Fruit fly (Drosophila melanogaster) whole organism, embryonic: Measurements from ENCODE around the gene rasp.

Experiments used
- CG10654 ChIP-seq: fragments of 200-800 bp; sonication (Bioruptor generic); optimal IDR thresholded peaks from 2 replicates; lab custom pipeline; 2016; ENCODE audit warnings: missing biosample characterization, missing genetic modification characterization
- CG12219 ChIP-seq: fragments of 200-800 bp; sonication (Bioruptor generic); optimal IDR thresholded peaks from 3 replicates; lab custom pipeline; 2018; ENCODE audit warnings: missing biosample characterization, mild to moderate bottlenecking, missing genetic modification characterization
- CG12299 ChIP-seq: fragments of 200-800 bp; sonication (Bioruptor generic); optimal IDR thresholded peaks from 2 replicates; lab custom pipeline; 2018; ENCODE audit warnings: missing biosample characterization, mild to moderate bottlenecking, missing genetic modification characterization
- CG12744 ChIP-seq: fragments of 200-800 bp; sonication (Bioruptor generic); optimal IDR thresholded peaks from 2 replicates; lab custom pipeline; 2016; ENCODE audit warnings: missing biosample characterization, missing genetic modification characterization
- CG14050 ChIP-seq: fragments of 200-800 bp; sonication (Bioruptor generic); IDR thresholded peaks from 3 replicates; pipeline ENCODE4 v1.3.6; 2022; ENCODE audit warnings: missing biosample characterization, missing genetic modification characterization
- CG15696 ChIP-seq: fragments of 200-800 bp; sonication (Bioruptor generic); optimal IDR thresholded peaks from 2 replicates; lab custom pipeline; 2019; ENCODE audit warnings: missing biosample characterization, mild to moderate bottlenecking, missing genetic modification characterization, moderate library complexity
- CG17612 ChIP-seq: fragments of 200-800 bp; sonication (Bioruptor generic); IDR thresholded peaks from 2 replicates; pipeline ENCODE4 v1.3.6; 2022; ENCODE audit warnings: missing biosample characterization, missing genetic modification characterization
- CG1832 ChIP-seq: fragments of 200-800 bp; sonication (Bioruptor generic); optimal IDR thresholded peaks from 2 replicates; lab custom pipeline; 2017; ENCODE audit warnings: missing biosample characterization, mild to moderate bottlenecking, missing genetic modification characterization, inconsistent platforms
- CG2129 ChIP-seq: fragments of 200-800 bp; sonication (Bioruptor generic); IDR thresholded peaks from 2 replicates; pipeline ENCODE4 v1.3.6; 2022; ENCODE audit warnings: missing biosample characterization, missing genetic modification characterization; ENCODE audit not compliant: partially characterized antibody
- CG2678 ChIP-seq: fragments of 200-800 bp; sonication (Bioruptor generic); optimal IDR thresholded peaks from 3 replicates; lab custom pipeline; 2019; ENCODE audit warnings: missing biosample characterization, mild to moderate bottlenecking, missing genetic modification characterization, moderate library complexity
- CG3847 ChIP-seq: fragments of 200-800 bp; sonication (Bioruptor generic); IDR thresholded peaks from 2 replicates; pipeline ENCODE4 v1.3.6; 2022; ENCODE audit warnings: missing biosample characterization, missing genetic modification characterization
- CG6813 ChIP-seq: fragments of 200-800 bp; sonication (Bioruptor generic); optimal IDR thresholded peaks from 2 replicates; lab custom pipeline; 2017; ENCODE audit warnings: missing biosample characterization, missing genetic modification characterization, mild to moderate bottlenecking, moderate library complexity, missing genetic modification reagents
- Camta ChIP-seq: fragments of 200-800 bp; sonication (Bioruptor generic); optimal IDR thresholded peaks from 2 replicates; lab custom pipeline; 2016; ENCODE audit warnings: missing biosample characterization, missing genetic modification characterization
- Chrac-16 ChIP-seq: fragments of 200-800 bp; sonication (Bioruptor generic); optimal IDR thresholded peaks from 3 replicates; lab custom pipeline; 2016; ENCODE audit warnings: missing biosample characterization, missing genetic modification characterization
- Doc2 ChIP-seq: fragments of 200-800 bp; sonication (Bioruptor generic); IDR thresholded peaks from 2 replicates; pipeline ENCODE4 v1.3.6; 2022; ENCODE audit warnings: missing biosample characterization, missing genetic modification characterization
- Elba2 ChIP-seq: fragments of 200-800 bp; sonication (Bioruptor generic); optimal IDR thresholded peaks from 3 replicates; lab custom pipeline; 2016; ENCODE audit warnings: missing biosample characterization, missing genetic modification characterization
- Ets65A ChIP-seq: fragments of 200-800 bp; sonication (Bioruptor generic); peaks from one replicate; lab custom pipeline; 2016; ENCODE audit warnings: missing biosample characterization, missing genetic modification characterization
- HHEX ChIP-seq: fragments of 200-800 bp; sonication (Bioruptor generic); optimal IDR thresholded peaks from 3 replicates; lab custom pipeline; 2017; ENCODE audit warnings: missing biosample characterization, mild to moderate bottlenecking, missing genetic modification characterization, missing genetic modification reagents
- Hsf ChIP-seq: fragments of 200-800 bp; sonication (Bioruptor generic); optimal IDR thresholded peaks from 3 replicates; lab custom pipeline; 2016; ENCODE audit warnings: missing biosample characterization, missing genetic modification characterization
- MTF-1 ChIP-seq: fragments of 200-800 bp; sonication (Bioruptor generic); optimal IDR thresholded peaks from 2 replicates; lab custom pipeline; 2018; ENCODE audit warnings: missing biosample characterization, mild to moderate bottlenecking, missing genetic modification characterization, borderline replicate concordance
- Med ChIP-seq: fragments of 200-800 bp; sonication (Bioruptor generic); peaks from one replicate; lab custom pipeline; 2016; ENCODE audit warnings: missing biosample characterization, missing genetic modification characterization, mild to moderate bottlenecking, inconsistent platforms, moderate library complexity
- Nf-YC ChIP-seq: fragments of 200-800 bp; optimal IDR thresholded peaks from 3 replicates; lab custom pipeline; 2019; ENCODE audit warnings: missing biosample characterization, mild to moderate bottlenecking, missing genetic modification characterization, moderate library complexity
- YL-1 ChIP-seq: fragments of 200-800 bp; sonication (Bioruptor generic); optimal IDR thresholded peaks from 3 replicates; lab custom pipeline; 2017; ENCODE audit warnings: missing biosample characterization, mild to moderate bottlenecking, missing genetic modification characterization
- aop ChIP-seq: fragments of 200-800 bp; sonication (Bioruptor generic); IDR thresholded peaks from 2 replicates; pipeline ENCODE4 v1.3.6; 2022; ENCODE audit warnings: missing biosample characterization, missing genetic modification characterization
- ase ChIP-seq: fragments of 200-800 bp; sonication (Bioruptor generic); IDR thresholded peaks from 3 replicates; pipeline ENCODE4 v1.3.6; 2022; ENCODE audit warnings: missing biosample characterization, missing genetic modification characterization
- az2 ChIP-seq: fragments of 200-800 bp; sonication (Bioruptor generic); optimal IDR thresholded peaks from 3 replicates; lab custom pipeline; 2016; ENCODE audit warnings: missing biosample characterization, missing genetic modification characterization
- chif ChIP-seq, 2 experiments: fragments of 200-800 bp; sonication (Bioruptor generic); optimal IDR thresholded peaks; 3 replicates each; lab custom pipeline; 2016; ENCODE audit warnings: missing biosample characterization in 2 of 2, missing genetic modification characterization in 2 of 2
- ci ChIP-seq: fragments of 200-800 bp; sonication (Bioruptor generic); IDR thresholded peaks from 3 replicates; pipeline ENCODE4 v1.3.6; 2022; ENCODE audit warnings: missing biosample characterization, missing genetic modification characterization
- cwo ChIP-seq: fragments of 200-800 bp; sonication (Bioruptor generic); optimal IDR thresholded peaks from 3 replicates; lab custom pipeline; 2017; ENCODE audit warnings: missing biosample characterization, missing genetic modification characterization, mild to moderate bottlenecking, moderate library complexity, missing genetic modification reagents
- da ChIP-seq: fragments of 200-800 bp; sonication (Bioruptor generic); optimal IDR thresholded peaks from 2 replicates; lab custom pipeline; 2016; ENCODE audit warnings: missing biosample characterization, missing genetic modification characterization
- dan ChIP-seq: fragments of 200-800 bp; sonication (Bioruptor generic); IDR thresholded peaks from 2 replicates; pipeline ENCODE4 v1.3.6; 2022; ENCODE audit warnings: missing biosample characterization, missing genetic modification characterization
- dysf ChIP-seq: fragments of 200-800 bp; sonication (Bioruptor generic); IDR thresholded peaks from 3 replicates; pipeline ENCODE4 v1.3.6; 2022; ENCODE audit warnings: missing biosample characterization, missing genetic modification characterization
- gcm ChIP-seq: fragments of 200-800 bp; sonication (Bioruptor generic); optimal IDR thresholded peaks from 2 replicates; lab custom pipeline; 2019; ENCODE audit warnings: missing biosample characterization, mild to moderate bottlenecking, missing genetic modification characterization, moderate library complexity
- gem ChIP-seq: fragments of 200-800 bp; sonication (Bioruptor generic); optimal IDR thresholded peaks from 2 replicates; lab custom pipeline; 2019; ENCODE audit warnings: missing biosample characterization, mild to moderate bottlenecking, missing genetic modification characterization, moderate library complexity
- hbn ChIP-seq: fragments of 200-800 bp; sonication (Bioruptor generic); IDR thresholded peaks from 2 replicates; pipeline ENCODE4 v1.3.6; 2022; ENCODE audit warnings: missing biosample characterization, missing genetic modification characterization; ENCODE audit not compliant: partially characterized antibody
- hkb ChIP-seq, 2 experiments: fragments of 200-800 bp in 1 of 2; fragments of >200 bp in 1 of 2; sonication (Bioruptor generic) in 1 of 2; IDR thresholded peaks in 1 of 2; optimal IDR thresholded peaks in 1 of 2; 2 replicates each; pipeline versions ENCODE4 v1.3.6 to Lab custom; 2017 to 2022; ENCODE audit warnings: missing biosample characterization in 1 of 2, missing genetic modification characterization in 1 of 2
- kah ChIP-seq: fragments of 200-800 bp; sonication (Bioruptor generic); optimal IDR thresholded peaks from 2 replicates; lab custom pipeline; 2018; ENCODE audit warnings: missing biosample characterization, mild to moderate bottlenecking, missing genetic modification characterization
- luna ChIP-seq: fragments of 200-800 bp; sonication (Bioruptor generic); optimal IDR thresholded peaks from 2 replicates; lab custom pipeline; 2016; ENCODE audit warnings: missing biosample characterization, missing genetic modification characterization
- mld ChIP-seq: fragments of 200-800 bp; sonication (Bioruptor generic); IDR thresholded peaks from 3 replicates; pipeline ENCODE4 v1.3.6; 2022; ENCODE audit warnings: missing biosample characterization, missing genetic modification characterization; ENCODE audit not compliant: partially characterized antibody
- nau ChIP-seq: fragments of 200-800 bp; sonication (Bioruptor generic); optimal IDR thresholded peaks from 3 replicates; lab custom pipeline; 2017; ENCODE audit warnings: missing biosample characterization, mild to moderate bottlenecking, missing genetic modification characterization, missing genetic modification reagents
- pnt ChIP-seq: fragments of 200-800 bp; sonication (Bioruptor generic); optimal IDR thresholded peaks from 3 replicates; lab custom pipeline; 2016; ENCODE audit warnings: missing biosample characterization, missing genetic modification characterization
- row ChIP-seq: fragments of 200-800 bp; sonication (Bioruptor generic); IDR thresholded peaks from 3 replicates; pipeline ENCODE4 v1.3.6; 2022; ENCODE audit warnings: missing biosample characterization, missing genetic modification characterization
- run ChIP-seq: fragments of 200-800 bp; sonication (Bioruptor generic); optimal IDR thresholded peaks from 3 replicates; lab custom pipeline; 2018; ENCODE audit warnings: missing biosample characterization, mild to moderate bottlenecking, missing genetic modification characterization
- shn ChIP-seq: fragments of 200-800 bp; sonication (Bioruptor generic); optimal IDR thresholded peaks from 3 replicates; lab custom pipeline; 2016; ENCODE audit warnings: missing biosample characterization, missing genetic modification characterization
- sqz ChIP-seq: fragments of 200-800 bp; sonication (Bioruptor generic); optimal IDR thresholded peaks from 3 replicates; lab custom pipeline; 2018; ENCODE audit warnings: missing biosample characterization, mild to moderate bottlenecking, missing genetic modification characterization

rasp gene

DNA sequence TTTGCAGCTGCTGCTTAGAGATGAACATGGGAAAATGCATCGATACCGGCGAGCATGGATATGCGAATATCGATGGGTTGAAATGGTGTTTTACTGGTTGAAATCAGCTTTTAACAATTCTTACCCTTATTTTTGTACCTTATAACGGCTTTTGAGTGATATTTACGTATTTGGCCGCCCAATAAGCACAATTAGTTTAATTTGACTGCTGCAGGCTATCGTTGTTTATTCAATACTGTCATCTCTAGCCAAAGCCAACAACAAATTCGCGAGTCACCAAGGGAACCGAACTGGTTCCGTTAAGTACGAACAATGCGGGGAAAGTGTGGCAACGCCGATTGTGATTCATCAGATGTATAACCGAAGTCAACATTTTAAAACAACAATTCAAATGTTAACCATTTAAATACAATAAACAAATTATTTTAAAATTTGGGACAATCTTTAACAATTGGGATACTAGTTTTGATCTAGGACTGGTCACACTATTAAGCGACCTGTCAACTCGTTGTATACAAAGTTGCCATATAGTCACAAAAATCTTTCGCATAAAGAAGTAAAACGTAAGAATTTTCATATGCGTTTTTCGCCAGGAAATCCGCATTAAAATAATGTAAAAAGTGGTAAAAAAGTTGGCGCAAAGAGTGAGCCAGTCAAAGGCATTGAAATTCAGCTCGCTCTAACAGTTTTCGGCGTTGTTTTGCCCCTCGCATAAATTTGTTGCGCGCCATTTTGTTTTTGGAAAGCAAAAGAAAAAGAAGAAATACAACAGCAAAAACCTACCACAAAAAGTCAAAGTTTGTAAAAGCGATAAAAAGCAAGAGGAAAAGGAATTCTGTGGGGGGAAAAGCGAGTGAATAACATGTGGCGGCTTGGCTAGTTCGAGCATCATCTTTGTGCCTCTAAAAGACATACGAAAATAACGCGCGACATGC, 13.6 kb upstream of the rasp start, which contains the start of the genes Usp5 and BtbVII (continued):
- TF ChIP-seq az2 (GFP tag; lab: Kevin White, UChicago) (peak; percentile 64), Chrac-16 (GFP tag; lab: Kevin White, UChicago) (peak; percentile 62), Nf-YC (tag; lab: Kevin White, UChicago) (peak; percentile 2), CG14050 (no peak), nau (GFP tag; lab: Kevin White, UChicago) (no peak), CG3847 (peak; percentile 68), da (GFP tag; lab: Kevin White, UChicago) (peak; percentile 17), ase (GFP tag; lab: Robert Waterston, UW) (no peak; the same call in 2 of the 3 replicates), pnt (GFP tag; lab: Kevin White, UChicago) (peak; percentile 55), Camta (peak; percentile 43), hkb (optimal IDR thresholded peaks at IDR 0.05; lab: Kevin White, UChicago) (peak; percentile 77), hkb (GFP tag; IDR thresholded peaks at IDR 0.05; lab: Robert Waterston, UW) (peak; percentile 50), CG2678 (peak; percentile 39), CG10654 (GFP tag; lab: Kevin White, UChicago) (peak; percentile 39)

DNA sequence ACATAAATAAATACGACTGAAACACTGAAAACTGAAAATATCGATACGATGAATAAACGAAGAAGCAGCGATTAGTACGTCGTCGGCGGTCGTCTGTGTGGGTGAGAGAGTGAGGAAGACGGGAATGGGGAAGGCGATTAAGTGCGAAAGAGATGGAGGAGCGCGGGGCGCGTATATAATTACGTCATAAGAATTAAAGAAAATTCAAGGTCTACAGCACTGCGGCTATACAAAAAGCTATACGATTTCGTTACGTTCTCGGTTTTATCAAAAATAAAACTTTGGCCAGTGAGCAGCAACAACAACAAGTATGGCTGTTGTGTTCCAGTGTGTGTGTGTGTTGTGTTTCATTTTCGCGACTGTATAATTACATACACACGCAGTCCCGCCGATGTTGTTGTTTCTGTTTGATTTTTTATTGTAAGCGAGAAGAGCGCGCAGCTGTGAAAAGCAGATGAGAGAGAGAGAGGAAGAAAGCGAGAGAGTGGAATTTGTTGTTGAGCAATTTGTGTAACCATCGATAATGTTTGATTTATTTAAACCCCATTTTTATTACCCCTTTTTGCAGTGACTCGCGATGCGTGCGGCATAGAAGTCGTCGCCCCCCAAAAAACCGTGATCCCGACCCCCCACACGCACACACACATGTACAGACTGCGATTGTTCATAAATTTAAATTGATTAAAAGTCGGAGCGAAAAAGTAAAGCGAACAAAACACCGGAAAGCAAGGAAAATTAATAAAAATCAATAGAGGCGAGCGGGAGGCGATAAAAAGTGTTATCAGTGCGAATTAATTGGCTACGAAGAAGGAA, 12.7 kb upstream of the rasp start:
- TF ChIP-seq az2 (GFP tag; lab: Kevin White, UChicago) (no peak), dysf (GFP tag; lab: Robert Waterston, UW) (no peak), kah (GFP tag; lab: Kevin White, UChicago) (no peak), CG15696 (tag; lab: Kevin White, UChicago) (no peak), hbn (GFP tag; lab: Robert Waterston, UW) (no peak), luna (GFP tag; lab: Kevin White, UChicago) (no peak), aop (GFP tag; lab: Robert Waterston, UW) (no peak), CG2129 (GFP tag; lab: Robert Waterston, UW) (no peak), Doc2 (GFP tag; lab: Robert Waterston, UW) (no peak), CG12219 (no peak), CG1832 (GFP tag; lab: Kevin White, UChicago) (peak; percentile 82), cwo (GFP tag; lab: Kevin White, UChicago) (peak; percentile 46), ci (GFP tag; lab: Robert Waterston, UW) (0 out of 3 replicates have a peak, but pooled peaks have one; percentile 12), chif (GFP tag; optimal IDR thresholded peaks at IDR 0.05; lab: Kevin White, UChicago) (no peak), CG12744 (GFP tag; lab: Kevin White, UChicago) (no peak), Ets65A (GFP tag; lab: Kevin White, UChicago) (no peak), CG6813 (peak; percentile 18), CG17612 (GFP tag; lab: Robert Waterston, UW) (no peak), dan (GFP tag; lab: Robert Waterston, UW) (no peak), shn (GFP tag; lab: Kevin White, UChicago) (no peak), sqz (no peak), run (no peak), row (GFP tag; lab: Robert Waterston, UW) (0 out of 3 replicates have a peak, but pooled peaks have one; percentile 39), CG12299 (peak; percentile 12), gem (tag; lab: Kevin White, UChicago) (no peak), MTF-1 (GFP tag; lab: Kevin White, UChicago) (no peak), Elba2 (GFP tag; lab: Kevin White, UChicago) (no peak), mld (GFP tag; lab: Robert Waterston, UW) (no peak), Hsf (no peak), Med (GFP tag; lab: Kevin White, UChicago) (peak; percentile 12), gcm (no peak), HHEX (peak; percentile 16), YL-1 (GFP tag; lab: Kevin White, UChicago) (peak; percentile 85)
